Worm (Caenorhabditis elegans): ENCODE data around the gene dlat-2.

DNA sequence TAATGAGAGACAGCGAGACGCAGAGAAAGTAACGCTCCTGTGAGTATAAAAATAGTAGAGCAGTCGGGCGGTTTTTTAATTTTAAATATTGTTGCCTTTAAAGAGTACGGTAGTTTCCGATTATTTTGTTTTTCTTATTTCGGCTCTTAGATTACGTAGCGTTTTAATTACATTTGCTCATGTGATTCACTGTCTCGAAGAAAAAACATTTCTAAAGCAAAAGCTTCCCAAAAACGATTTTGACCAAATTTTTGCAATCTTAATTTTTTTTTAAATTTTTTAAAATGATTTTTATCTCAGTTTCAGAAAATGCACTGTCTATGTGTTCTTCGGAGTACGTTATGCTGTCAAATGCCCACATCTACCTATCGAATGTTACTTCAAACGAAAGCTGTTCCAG is 4.3 kb upstream of the dlat-2 start, which contains the start of gene haf-1:
- TF ChIP-seq nhr-6 (tag; optimal IDR thresholded peaks at IDR 0.05) (no peak), R02D3.7 (tag; optimal IDR thresholded peaks at IDR 0.05) (no peak), unc-62 (GFP tag; optimal IDR thresholded peaks at IDR 0.05) (no peak), nhr-237 (tag; optimal IDR thresholded peaks at IDR 0.05) (no peak), F13H6.1 (tag; optimal IDR thresholded peaks at IDR 0.05) (no peak), nhr-129 (tag; optimal IDR thresholded peaks at IDR 0.05) (no peak), ama-1 (optimal IDR thresholded peaks at IDR 0.05) (no peak), ceh-82 (tag; optimal IDR thresholded peaks at IDR 0.05) (no peak), ztf-4 (tag; optimal IDR thresholded peaks at IDR 0.05) (no peak), dmd-4 (tag; optimal IDR thresholded peaks at IDR 0.05) (no peak)
